Fruit fly (Drosophila melanogaster): ENCODE results near the gene strat.

strat gene

DNA sequence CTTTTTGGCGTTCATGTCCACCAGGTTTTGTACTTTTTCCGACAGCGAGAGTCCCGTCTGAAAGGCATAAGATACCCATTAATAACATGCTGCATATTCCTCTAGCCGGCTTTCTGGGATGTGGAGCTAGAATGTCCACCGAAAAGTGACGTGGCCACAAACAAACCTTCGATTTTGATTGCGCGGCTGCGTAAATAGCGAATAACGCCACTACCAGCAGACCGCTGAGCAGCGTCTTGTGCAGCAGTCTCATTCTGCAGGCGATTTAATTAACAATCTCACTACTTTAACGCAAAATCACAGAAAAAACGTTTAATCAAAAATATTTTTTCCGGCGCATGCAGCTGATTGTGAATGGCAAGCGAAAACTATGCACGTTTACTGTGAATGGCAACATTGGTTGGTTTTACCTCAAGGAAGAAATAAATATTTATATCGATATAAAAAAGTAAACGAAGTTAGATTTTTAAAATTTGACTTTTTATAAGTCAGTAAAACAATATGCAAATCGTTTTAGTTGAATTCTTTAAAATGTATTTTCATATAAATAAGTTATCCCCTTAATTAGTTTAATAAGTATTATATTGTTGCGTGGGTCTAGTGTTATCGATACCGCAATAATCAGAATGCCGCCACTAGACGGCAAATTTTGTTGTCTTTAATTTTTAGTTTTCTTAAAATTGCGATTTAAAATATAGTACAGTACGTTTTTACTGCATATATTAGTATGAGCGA, 12.1 kb upstream of the strat start, which contains the start of the genes Ostgamma and Mettl14 (continued):
- TF ChIP-seq zen2 (GFP tag; IDR thresholded peaks at IDR 0.05; ENCODE audit: partially characterized antibody) (peak; percentile 46; the same call in 1 of the 3 replicates), CG12391 (tag; optimal IDR thresholded peaks at IDR 0.05) (peak; percentile 57)

DNA sequence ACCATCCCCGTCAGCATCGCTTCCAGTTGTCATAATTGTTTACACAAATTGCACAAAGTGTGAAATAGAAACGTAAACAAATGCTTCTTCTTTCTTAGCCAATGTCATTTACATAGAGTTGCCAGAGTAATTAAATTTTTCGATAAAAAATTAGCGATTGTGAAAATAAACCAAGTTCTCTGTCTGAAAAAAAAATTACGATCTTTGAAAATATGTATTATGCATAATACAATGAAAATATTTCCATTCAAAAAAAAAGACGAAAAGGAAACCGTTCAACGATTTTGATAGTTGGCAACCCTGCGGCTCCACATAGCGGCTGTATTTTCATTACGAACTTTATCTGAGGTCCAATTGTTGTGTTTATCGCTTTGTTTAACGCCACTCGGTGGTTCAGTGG, 9.0 kb upstream of the strat start, which contains the start of the genes CG7810 and CG7806:
CG7810 (minus strand) TSS at position 105 of the 400 bp plus-strand sequence.
CG7806 (plus strand) TSS at position 309 of the 400 bp plus-strand sequence.
- TF ChIP-seq croc (GFP tag; conservative IDR thresholded peaks at IDR 0.05) (peak; percentile 75), CG15011 (GFP tag; optimal IDR thresholded peaks at IDR 0.05) (peak; percentile 74), CG17829 (tag; optimal IDR thresholded peaks at IDR 0.05) (peak; percentile 90), CG6765 (GFP tag; optimal IDR thresholded peaks at IDR 0.05) (peak; percentile 82), CG13624 (GFP tag; optimal IDR thresholded peaks at IDR 0.05) (peak; percentile 89), CG10209 (GFP tag; optimal IDR thresholded peaks at IDR 0.05) (peak; percentile 85), E2f2 (GFP tag; IDR thresholded peaks at IDR 0.05) (peak; percentile 80), NC2α (GFP tag; optimal IDR thresholded peaks at IDR 0.05) (peak; percentile 81), CG34376 (GFP tag; optimal IDR thresholded peaks at IDR 0.05) (peak; percentile 78), YL-1 (GFP tag; optimal IDR thresholded peaks at IDR 0.05) (peak; percentile 91), PHDP (tag; optimal IDR thresholded peaks at IDR 0.05) (peak; percentile 95), Rfx (GFP tag; IDR thresholded peaks at IDR 0.05) (peak; percentile 95), ac (GFP tag; optimal IDR thresholded peaks at IDR 0.05) (peak; percentile 35), MTF-1 (GFP tag; optimal IDR thresholded peaks at IDR 0.05; ENCODE audit: borderline replicate concordance) (peak; percentile 53), CG11398 (GFP tag; optimal IDR thresholded peaks at IDR 0.05) (peak; percentile 86), CG9932 (GFP tag; IDR thresholded peaks at IDR 0.05) (peak; percentile 89), CG13287 (GFP tag; IDR thresholded peaks at IDR 0.05; ENCODE audit: partially characterized antibody) (peak; percentile 75), gcm (GFP tag; optimal IDR thresholded peaks at IDR 0.05) (peak; percentile 92), jumu (GFP tag; optimal IDR thresholded peaks at IDR 0.05) (peak; percentile 85), CG12299 (tag; optimal IDR thresholded peaks at IDR 0.05) (peak; percentile 89), CG17568 (GFP tag; optimal IDR thresholded peaks at IDR 0.05) (no peak), jigr1 (GFP tag; IDR thresholded peaks at IDR 0.05) (no peak; the same call in 2 of the 3 replicates), ftz-f1 (GFP tag; optimal IDR thresholded peaks at IDR 0.05) (peak; percentile 89), sd (tag; optimal IDR thresholded peaks at IDR 0.05) (no peak), inv (GFP tag; IDR thresholded peaks at IDR 0.05; ENCODE audit: partially characterized antibody) (0 out of 2 replicates have a peak, but pooled peaks have one; percentile 27), D19B (GFP tag; optimal IDR thresholded peaks at IDR 0.05) (no peak), en (GFP tag; optimal IDR thresholded peaks at IDR 0.05) (peak; percentile 92), Fer3 (tag; optimal IDR thresholded peaks at IDR 0.05) (peak; percentile 90), Nf-YC (tag; optimal IDR thresholded peaks at IDR 0.05) (peak; percentile 78), CG14860 (GFP tag; IDR thresholded peaks at IDR 0.05; ENCODE audit: partially characterized antibody) (no peak), trh (GFP tag; optimal IDR thresholded peaks at IDR 0.05) (peak; percentile 83), lmd (GFP tag; IDR thresholded peaks at IDR 0.05) (peak; percentile 90), CG4854 (GFP tag; optimal IDR thresholded peaks at IDR 0.05) (peak; percentile 74), CG7745 (tag; optimal IDR thresholded peaks at IDR 0.05) (peak; percentile 39), cwo (GFP tag; optimal IDR thresholded peaks at IDR 0.05) (peak; percentile 74), sc (optimal IDR thresholded peaks at IDR 0.05) (no peak), sc (GFP tag; optimal IDR thresholded peaks at IDR 0.05) (peak; percentile 69), Rx (GFP tag; IDR thresholded peaks at IDR 0.05) (peak; percentile 77), Asciz (GFP tag; optimal IDR thresholded peaks at IDR 0.05) (peak; percentile 87), Hmr (GFP tag; optimal IDR thresholded peaks at IDR 0.05) (no peak), CG3163 (GFP tag; optimal IDR thresholded peaks at IDR 0.05) (peak; percentile 72), Elba2 (GFP tag; optimal IDR thresholded peaks at IDR 0.05) (peak; percentile 56), bbx (GFP tag; IDR thresholded peaks at IDR 0.05; ENCODE audit: partially characterized antibody) (no peak), CG3407 (GFP tag; optimal IDR thresholded peaks at IDR 0.05) (peak; percentile 83)

Data from whole organism, embryonic.